Worm (Caenorhabditis elegans) whole organism, L1 larva: ENCODE data around the gene fbxa-15.

Source experiments
- C04F5.9 ChIP-seq: sonication (generic microtip); optimal IDR thresholded peaks from 2 replicates; lab custom pipeline; 2016; ENCODE audit warnings: missing genetic modification characterization, missing compliant biosample characterization
- aly-2 ChIP-seq: fragments of 150-350 bp; optimal IDR thresholded peaks from 2 replicates; lab custom pipeline; 2014; ENCODE audit warnings: missing biosample characterization, missing genetic modification characterization
- dsc-1 ChIP-seq: sonication (generic microtip); optimal IDR thresholded peaks from 2 replicates; lab custom pipeline; 2016; ENCODE audit warnings: mild to moderate bottlenecking, missing genetic modification characterization, missing compliant biosample characterization
- fkh-10 ChIP-seq: sonication (generic microtip); optimal IDR thresholded peaks from 2 replicates; lab custom pipeline; 2017; ENCODE audit warnings: missing biosample characterization, missing genetic modification reagents, missing genetic modification characterization
- lin-13 ChIP-seq: fragments of 150-350 bp; optimal IDR thresholded peaks from 2 replicates; lab custom pipeline; 2014; ENCODE audit warnings: missing biosample characterization, missing genetic modification reagents, missing genetic modification characterization
- lsy-2 ChIP-seq, 2 experiments: fragments of 150-350 bp; optimal IDR thresholded peaks; 2 replicates each; lab custom pipeline; 2014; ENCODE audit warnings: missing biosample characterization in 2 of 2, missing genetic modification characterization in 2 of 2
- mep-1 ChIP-seq: fragments of 150-350 bp; optimal IDR thresholded peaks from 2 replicates; lab custom pipeline; 2014; ENCODE audit warnings: missing biosample characterization, missing genetic modification characterization
- nhr-28 ChIP-seq: fragments of 150-350 bp; optimal IDR thresholded peaks from 2 replicates; lab custom pipeline; 2014; ENCODE audit warnings: missing biosample characterization, missing genetic modification characterization
- nhr-47 ChIP-seq: sonication (generic microtip); optimal IDR thresholded peaks from 2 replicates; lab custom pipeline; 2016; ENCODE audit warnings: mild to moderate bottlenecking, missing genetic modification characterization, moderate library complexity, missing compliant biosample characterization
- snpc-4 ChIP-seq: fragments of 150-350 bp; optimal IDR thresholded peaks from 2 replicates; lab custom pipeline; 2014; ENCODE audit warnings: missing biosample characterization, missing genetic modification characterization
- unc-130 ChIP-seq: fragments of 150-350 bp; optimal IDR thresholded peaks from 2 replicates; lab custom pipeline; 2017; ENCODE audit warnings: missing biosample characterization, missing genetic modification characterization, inconsistent platforms
- unc-62 ChIP-seq: fragments of 150-350 bp; optimal IDR thresholded peaks from 2 replicates; lab custom pipeline; 2014; ENCODE audit warnings: missing biosample characterization, missing genetic modification reagents, missing genetic modification characterization
- xbp-1 ChIP-seq: sonication (generic microtip); optimal IDR thresholded peaks from 2 replicates; lab custom pipeline; 2016; ENCODE audit warnings: missing genetic modification characterization, missing compliant biosample characterization

DNA sequence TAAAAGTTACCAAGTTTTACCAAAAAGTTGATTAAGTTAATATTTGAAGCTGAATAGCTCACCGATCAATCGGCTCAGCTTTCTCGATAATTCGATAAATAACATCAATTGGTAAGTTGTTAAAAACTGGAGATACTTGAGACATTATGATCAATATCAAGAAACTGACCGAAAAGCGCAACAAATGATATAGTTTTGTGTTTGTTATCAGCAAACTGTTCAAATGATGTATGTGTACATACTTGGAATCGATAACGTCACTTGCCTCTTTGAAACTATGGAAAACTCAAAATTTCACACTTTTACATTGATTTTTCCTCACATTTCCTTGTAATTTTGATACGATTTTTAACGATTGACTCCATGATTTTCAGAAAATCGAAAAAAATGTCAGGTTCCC is 6.4 kb downstream of the fbxa-15 start, which contains the start of the genes fbxa-80 and fbxa-19:
- no peak for TF ChIP-seq unc-62 (GFP tag; lab: Kevin White, UChicago)
- TF ChIP-seq unc-130, result no peak
- TF ChIP-seq mep-1, result no peak
- TF ChIP-seq C04F5.9, result no peak
- no peak for TF ChIP-seq lsy-2 (tag; optimal IDR thresholded peaks at IDR 0.05; lab: Kevin White, UChicago)
- TF ChIP-seq fkh-10, result no peak
- TF ChIP-seq snpc-4 (tag; lab: Kevin White, UChicago), result no peak
- no peak for TF ChIP-seq nhr-28 (tag; lab: Kevin White, UChicago)
- no peak for TF ChIP-seq xbp-1
- no peak for TF ChIP-seq nhr-47 (tag; lab: Kevin White, UChicago)
- TF ChIP-seq dsc-1 (tag; lab: Kevin White, UChicago), result no peak
- no peak for TF ChIP-seq lin-13 (GFP tag; lab: Kevin White, UChicago)
- no peak for TF ChIP-seq aly-2 (tag; lab: Kevin White, UChicago)
